Fruit fly (Drosophila melanogaster): ENCODE measurements around the gene CG7888.

CG7888 gene

dm6 chr3L:11047877-11048276 is 6.0 kb upstream of the CG7888 start (continued):
- 0 out of 3 replicates have a peak, but pooled peaks have one; percentile 42 for TF ChIP-seq so (GFP tag; IDR thresholded peaks at IDR 0.05)
- peak; percentile 57 for TF ChIP-seq Fer1 (GFP tag; optimal IDR thresholded peaks at IDR 0.05)
- no peak for TF ChIP-seq MESR4 (GFP tag; optimal IDR thresholded peaks at IDR 0.05)
- peak; percentile 85 for TF ChIP-seq CG7987 (GFP tag; optimal IDR thresholded peaks at IDR 0.05)
- peak; percentile 59 for TF ChIP-seq fd64A (GFP tag; optimal IDR thresholded peaks at IDR 0.05)
- TF ChIP-seq NFAT (GFP tag; IDR thresholded peaks at IDR 0.05) = peak; percentile 95
- no peak for TF ChIP-seq cad (GFP tag; optimal IDR thresholded peaks at IDR 0.05)
- TF ChIP-seq CG6854 (GFP tag; optimal IDR thresholded peaks at IDR 0.05) = peak; percentile 46
- TF ChIP-seq CG31388 (GFP tag; optimal IDR thresholded peaks at IDR 0.05) = peak; percentile 35
- peak; percentile 64 for TF ChIP-seq CG4854 (GFP tag; optimal IDR thresholded peaks at IDR 0.05)
- peak; percentile 76 for TF ChIP-seq Camta (GFP tag; optimal IDR thresholded peaks at IDR 0.05)
- TF ChIP-seq Poxn (GFP tag; IDR thresholded peaks at IDR 0.05) = no peak
- TF ChIP-seq zf30C (GFP tag; optimal IDR thresholded peaks at IDR 0.05) = no peak
- TF ChIP-seq CG14441 (GFP tag; IDR thresholded peaks at IDR 0.05) = peak; percentile 72
- TF ChIP-seq Hmx (GFP tag; optimal IDR thresholded peaks at IDR 0.05) = no peak
- TF ChIP-seq Blimp-1 (GFP tag; optimal IDR thresholded peaks at IDR 0.05) = peak; percentile 31
- TF ChIP-seq tll (GFP tag; optimal IDR thresholded peaks at IDR 0.05) = no peak
- TF ChIP-seq Side (GFP tag; optimal IDR thresholded peaks at IDR 0.05) = peak; percentile 70
- TF ChIP-seq YL-1 (GFP tag; optimal IDR thresholded peaks at IDR 0.05) = peak; percentile 12
- peak; percentile 53 for TF ChIP-seq CG33557 (GFP tag; optimal IDR thresholded peaks at IDR 0.05)
- peak; percentile 74 for TF ChIP-seq Optix (GFP tag; IDR thresholded peaks at IDR 0.05)
- no peak for TF ChIP-seq kni (GFP tag; optimal IDR thresholded peaks at IDR 0.05)
- peak; percentile 62 for TF ChIP-seq gem (tag; optimal IDR thresholded peaks at IDR 0.05)
- TF ChIP-seq sr (GFP tag; IDR thresholded peaks at IDR 0.05) = peak; percentile 82; the same call in 2 of the 3 replicates
- peak; percentile 36 for TF ChIP-seq Fer2 (tag; optimal IDR thresholded peaks at IDR 0.05)
- TF ChIP-seq abd-A (tag; optimal IDR thresholded peaks at IDR 0.05) = no peak
- no peak for TF ChIP-seq Scr (GFP tag; IDR thresholded peaks at IDR 0.05; ENCODE audit: partially characterized antibody)
- TF ChIP-seq CkIIα-i1 (GFP tag; IDR thresholded peaks at IDR 0.05) = no peak
- peak; percentile 24 for TF ChIP-seq Max (GFP tag; optimal IDR thresholded peaks at IDR 0.05)
- TF ChIP-seq cas (GFP tag; IDR thresholded peaks at IDR 0.05) = no peak
- no peak for TF ChIP-seq CG8359 (GFP tag; optimal IDR thresholded peaks at IDR 0.05; ENCODE audit: borderline replicate concordance)
- peak; percentile 84 for TF ChIP-seq zfh1 (GFP tag; IDR thresholded peaks at IDR 0.05)
- peak; percentile 73 for TF ChIP-seq CG2712 (tag; optimal IDR thresholded peaks at IDR 0.05)
- TF ChIP-seq Dref (GFP tag; IDR thresholded peaks at IDR 0.05) = no peak
- TF ChIP-seq CG10565 (GFP tag; optimal IDR thresholded peaks at IDR 0.05) = no peak
- peak; percentile 79 for TF ChIP-seq Mad (GFP tag; optimal IDR thresholded peaks at IDR 0.05)
- TF ChIP-seq CG17568 (GFP tag; optimal IDR thresholded peaks at IDR 0.05) = peak; percentile 47
- TF ChIP-seq CG33213 (GFP tag; optimal IDR thresholded peaks at IDR 0.05) = peak; percentile 85
- TF ChIP-seq Six4 (GFP tag; optimal IDR thresholded peaks at IDR 0.05) = peak; percentile 54
- peak; percentile 70 for TF ChIP-seq grau (tag; optimal IDR thresholded peaks at IDR 0.05)
- peak; percentile 62 for TF ChIP-seq CG12219 (GFP tag; optimal IDR thresholded peaks at IDR 0.05)
- TF ChIP-seq tio (GFP tag; optimal IDR thresholded peaks at IDR 0.05) = peak; percentile 33
- TF ChIP-seq CG8290 (GFP tag; optimal IDR thresholded peaks at IDR 0.05) = peak; percentile 48
- peak; percentile 28 to 92 for TF ChIP-seq CG8290 (tag; optimal IDR thresholded peaks at IDR 0.05)
- no peak for TF ChIP-seq Gsc (GFP tag; IDR thresholded peaks at IDR 0.05)
- peak; percentile 79 for TF ChIP-seq az2 (GFP tag; optimal IDR thresholded peaks at IDR 0.05)
- TF ChIP-seq wek (GFP tag; optimal IDR thresholded peaks at IDR 0.05) = peak; percentile 65
- peak; percentile 57 for TF ChIP-seq CG12104 (GFP tag; optimal IDR thresholded peaks at IDR 0.05)
- peak; percentile 50 for TF ChIP-seq CG8388 (GFP tag; optimal IDR thresholded peaks at IDR 0.05)
- TF ChIP-seq CG9797 (GFP tag; optimal IDR thresholded peaks at IDR 0.05) = no peak
- TF ChIP-seq CG11695 (GFP tag; IDR thresholded peaks at IDR 0.05) = no peak

All from whole organism, embryonic.